Fruit fly (Drosophila melanogaster) whole organism, embryonic: ENCODE data around the gene D.

Source experiments
- Ada2b ChIP-seq: fragments of 200-800 bp; sonication (Bioruptor generic); IDR thresholded peaks from 2 replicates; pipeline ENCODE4 v1.3.6; 2022; ENCODE audit warnings: missing biosample characterization, missing genetic modification characterization
- Adf1 ChIP-seq: fragments of 200-800 bp; sonication (Bioruptor generic); IDR thresholded peaks from 2 replicates; pipeline ENCODE4 v1.3.6; 2022; ENCODE audit warnings: missing biosample characterization, missing genetic modification characterization
- CG10321 ChIP-seq: fragments of 200-800 bp; sonication (Bioruptor generic); IDR thresholded peaks from 2 replicates; pipeline ENCODE4 v1.3.6; 2022; ENCODE audit warnings: missing biosample characterization, missing genetic modification characterization
- CG10431 ChIP-seq: fragments of 200-800 bp; sonication (Bioruptor generic); optimal IDR thresholded peaks from 3 replicates; lab custom pipeline; 2018; ENCODE audit warnings: missing biosample characterization, mild to moderate bottlenecking, missing genetic modification characterization
- CG12104 ChIP-seq: fragments of 200-800 bp; sonication (Bioruptor generic); optimal IDR thresholded peaks from 3 replicates; lab custom pipeline; 2016; ENCODE audit warnings: missing biosample characterization, missing genetic modification characterization
- CG12942 ChIP-seq: fragments of 200-800 bp; sonication (Bioruptor generic); optimal IDR thresholded peaks from 3 replicates; lab custom pipeline; 2016; ENCODE audit warnings: missing biosample characterization, missing genetic modification characterization
- CG13296 ChIP-seq: fragments of 200-800 bp; sonication (Bioruptor generic); optimal IDR thresholded peaks from 3 replicates; lab custom pipeline; 2018; ENCODE audit warnings: missing biosample characterization, mild to moderate bottlenecking, missing genetic modification characterization
- CG14710 ChIP-seq: fragments of 200-800 bp; sonication (Bioruptor generic); optimal IDR thresholded peaks from 3 replicates; lab custom pipeline; 2019; ENCODE audit warnings: missing biosample characterization, mild to moderate bottlenecking, missing genetic modification characterization, moderate library complexity
- CG4328 ChIP-seq: fragments of 200-800 bp; sonication (Bioruptor generic); optimal IDR thresholded peaks from 3 replicates; lab custom pipeline; 2017; ENCODE audit warnings: missing biosample characterization, missing genetic modification reagents, missing genetic modification characterization
- CG4360 ChIP-seq: fragments of 200-800 bp; sonication (Bioruptor generic); IDR thresholded peaks from 2 replicates; pipeline ENCODE4 v1.3.6; 2022; ENCODE audit warnings: missing biosample characterization, missing genetic modification characterization
- CG4404 ChIP-seq: fragments of 200-800 bp; sonication (Bioruptor generic); IDR thresholded peaks from 2 replicates; pipeline ENCODE4 v1.3.6; 2022; ENCODE audit warnings: missing biosample characterization, missing genetic modification characterization
- CG4730 ChIP-seq: fragments of 200-800 bp; sonication (Bioruptor generic); IDR thresholded peaks from 2 replicates; pipeline ENCODE4 v1.3.6; 2022; ENCODE audit warnings: missing biosample characterization, missing genetic modification characterization
- CG4854 ChIP-seq: fragments of 200-800 bp; sonication (Bioruptor generic); optimal IDR thresholded peaks from 2 replicates; lab custom pipeline; 2016; ENCODE audit warnings: missing biosample characterization, missing genetic modification characterization, inconsistent platforms
- CG5180 ChIP-seq: fragments of 200-800 bp; sonication (Bioruptor generic); optimal IDR thresholded peaks from 3 replicates; lab custom pipeline; 2017; ENCODE audit warnings: missing biosample characterization, missing genetic modification characterization, mild to moderate bottlenecking, moderate library complexity, missing genetic modification reagents
- CG6254 ChIP-seq: fragments of 200-800 bp; sonication (Bioruptor generic); optimal IDR thresholded peaks from 3 replicates; lab custom pipeline; 2017; ENCODE audit warnings: mild to moderate bottlenecking, missing biosample characterization, missing genetic modification reagents, missing genetic modification characterization
- CG6689 ChIP-seq: fragments of 200-800 bp; sonication (Bioruptor generic); IDR thresholded peaks from 2 replicates; pipeline ENCODE4 v1.3.6; 2022; ENCODE audit warnings: missing biosample characterization, missing genetic modification characterization
- CG7271 ChIP-seq: fragments of 200-800 bp; sonication (Bioruptor generic); optimal IDR thresholded peaks from 2 replicates; lab custom pipeline; 2018; ENCODE audit warnings: missing biosample characterization, mild to moderate bottlenecking, missing genetic modification characterization, moderate library complexity
- CG7357 ChIP-seq: fragments of 200-800 bp; sonication (Bioruptor generic); IDR thresholded peaks from 3 replicates; pipeline ENCODE4 v1.3.6; 2022; ENCODE audit warnings: missing biosample characterization, missing genetic modification characterization
- CG8924 ChIP-seq: fragments of 200-800 bp; optimal IDR thresholded peaks from 3 replicates; lab custom pipeline; 2019; ENCODE audit warnings: missing biosample characterization, mild to moderate bottlenecking, missing genetic modification characterization, moderate library complexity
- Eip74EF ChIP-seq, 2 experiments: fragments of 200-800 bp in 1 of 2; fragments of >200 bp in 1 of 2; sonication (Bioruptor generic) in 1 of 2; optimal IDR thresholded peaks; 2 replicates each; lab custom pipeline; 2017 to 2019; ENCODE audit warnings: missing biosample characterization in 2 of 2, missing genetic modification characterization in 2 of 2, mild to moderate bottlenecking in 1 of 2, moderate library complexity in 1 of 2
- Hr3 ChIP-seq: fragments of 200-800 bp; sonication (Bioruptor generic); optimal IDR thresholded peaks from 3 replicates; lab custom pipeline; 2016; ENCODE audit warnings: missing biosample characterization, missing genetic modification characterization
- Hsf ChIP-seq: fragments of 200-800 bp; sonication (Bioruptor generic); optimal IDR thresholded peaks from 3 replicates; lab custom pipeline; 2016; ENCODE audit warnings: missing biosample characterization, missing genetic modification characterization
- Kr ChIP-seq: fragments of 200-800 bp; sonication (Bioruptor generic); optimal IDR thresholded peaks from 2 replicates; lab custom pipeline; 2017; ENCODE audit warnings: missing biosample characterization, mild to moderate bottlenecking, missing genetic modification characterization
- MESR4 ChIP-seq: fragments of 200-800 bp; sonication (Bioruptor generic); optimal IDR thresholded peaks from 2 replicates; lab custom pipeline; 2018; ENCODE audit warnings: missing biosample characterization, mild to moderate bottlenecking, missing genetic modification characterization, moderate library complexity
- Med ChIP-seq: fragments of 200-800 bp; sonication (Bioruptor generic); peaks from one replicate; lab custom pipeline; 2016; ENCODE audit warnings: missing biosample characterization, missing genetic modification characterization, mild to moderate bottlenecking, inconsistent platforms, moderate library complexity
- Mes4 ChIP-seq: fragments of 200-800 bp; sonication (Bioruptor generic); optimal IDR thresholded peaks from 2 replicates; lab custom pipeline; 2016; ENCODE audit warnings: missing biosample characterization, missing genetic modification characterization
- Oli ChIP-seq: fragments of 200-800 bp; sonication (Bioruptor generic); optimal IDR thresholded peaks from 2 replicates; lab custom pipeline; 2018; ENCODE audit warnings: missing biosample characterization, mild to moderate bottlenecking, missing genetic modification characterization, moderate library complexity
- Optix ChIP-seq: fragments of 200-800 bp; sonication (Bioruptor generic); IDR thresholded peaks from 3 replicates; pipeline ENCODE4 v1.3.6; 2022; ENCODE audit warnings: missing biosample characterization, missing genetic modification characterization
- Sox100B ChIP-seq: fragments of 200-800 bp; sonication (Bioruptor generic); optimal IDR thresholded peaks from 3 replicates; lab custom pipeline; 2018; ENCODE audit warnings: missing biosample characterization, mild to moderate bottlenecking, missing genetic modification characterization
- TFAM ChIP-seq: fragments of 200-800 bp; sonication (Bioruptor generic); optimal IDR thresholded peaks from 2 replicates; lab custom pipeline; 2017; ENCODE audit warnings: missing biosample characterization, missing genetic modification characterization, inconsistent platforms
- br ChIP-seq: fragments of >200 bp; optimal IDR thresholded peaks from 2 replicates; lab custom pipeline; 2017
- eyg ChIP-seq: fragments of 200-800 bp; sonication (Bioruptor generic); optimal IDR thresholded peaks from 3 replicates; lab custom pipeline; 2016; ENCODE audit warnings: missing biosample characterization, missing genetic modification characterization
- fd64A ChIP-seq: fragments of 200-800 bp; sonication (Bioruptor generic); optimal IDR thresholded peaks from 3 replicates; lab custom pipeline; 2018; ENCODE audit warnings: missing biosample characterization, mild to moderate bottlenecking, missing genetic modification characterization
- fu2 ChIP-seq: fragments of 200-800 bp; sonication (Bioruptor generic); optimal IDR thresholded peaks from 2 replicates; lab custom pipeline; 2016; ENCODE audit warnings: missing biosample characterization, missing genetic modification characterization
- gcm ChIP-seq: fragments of 200-800 bp; sonication (Bioruptor generic); optimal IDR thresholded peaks from 2 replicates; lab custom pipeline; 2019; ENCODE audit warnings: missing biosample characterization, mild to moderate bottlenecking, missing genetic modification characterization, moderate library complexity
- gsb ChIP-seq: fragments of 200-800 bp; sonication (Bioruptor generic); IDR thresholded peaks from 2 replicates; pipeline ENCODE4 v1.3.6; 2022; ENCODE audit warnings: missing biosample characterization, missing genetic modification characterization
- hkb ChIP-seq, 2 experiments: fragments of 200-800 bp in 1 of 2; fragments of >200 bp in 1 of 2; sonication (Bioruptor generic) in 1 of 2; IDR thresholded peaks in 1 of 2; optimal IDR thresholded peaks in 1 of 2; 2 replicates each; pipeline versions ENCODE4 v1.3.6 to Lab custom; 2017 to 2022; ENCODE audit warnings: missing biosample characterization in 1 of 2, missing genetic modification characterization in 1 of 2
- lmd ChIP-seq: fragments of 200-800 bp; sonication (Bioruptor generic); IDR thresholded peaks from 2 replicates; pipeline ENCODE4 v1.3.6; 2022; ENCODE audit warnings: missing biosample characterization, missing genetic modification characterization
- nom ChIP-seq: fragments of 200-800 bp; sonication (Bioruptor generic); optimal IDR thresholded peaks from 2 replicates; lab custom pipeline; 2017; ENCODE audit warnings: missing biosample characterization, missing genetic modification characterization, mild to moderate bottlenecking, moderate library complexity, missing genetic modification reagents
- oc ChIP-seq: fragments of 200-800 bp; sonication (Bioruptor generic); optimal IDR thresholded peaks from 2 replicates; lab custom pipeline; 2018; ENCODE audit warnings: missing biosample characterization, mild to moderate bottlenecking, missing genetic modification characterization, moderate library complexity
- repo ChIP-seq: fragments of 200-800 bp; sonication (Bioruptor generic); optimal IDR thresholded peaks from 2 replicates; lab custom pipeline; 2016; ENCODE audit warnings: missing biosample characterization, missing genetic modification characterization
- sd ChIP-seq: fragments of 200-800 bp; sonication (Bioruptor generic); optimal IDR thresholded peaks from 3 replicates; lab custom pipeline; 2018; ENCODE audit warnings: missing biosample characterization, mild to moderate bottlenecking, missing genetic modification characterization, moderate library complexity
- sens ChIP-seq: fragments of 200-800 bp; sonication (Bioruptor generic); peaks from one replicate; lab custom pipeline; 2016; ENCODE audit warnings: missing biosample characterization, missing genetic modification characterization
- sqz ChIP-seq: fragments of 200-800 bp; sonication (Bioruptor generic); optimal IDR thresholded peaks from 3 replicates; lab custom pipeline; 2018; ENCODE audit warnings: missing biosample characterization, mild to moderate bottlenecking, missing genetic modification characterization
- sug ChIP-seq: fragments of 200-800 bp; optimal IDR thresholded peaks from 2 replicates; lab custom pipeline; 2019; ENCODE audit warnings: missing biosample characterization, mild to moderate bottlenecking, missing genetic modification characterization, moderate library complexity

D gene

dm6 chr3L:14204659-14205568, 26.5 kb upstream of the D start (continued):
- TF ChIP-seq Oli = peak; percentile 25
- no peak for TF ChIP-seq CG13296
- peak; percentile 48 for TF ChIP-seq Hr3 (GFP tag; lab: Kevin White, UChicago)
- TF ChIP-seq CG7271 (tag; lab: Kevin White, UChicago) = no peak
- no peak for TF ChIP-seq CG7357 (GFP tag; lab: Robert Waterston, UW)
- no peak for TF ChIP-seq TFAM (GFP tag; lab: Kevin White, UChicago)
- TF ChIP-seq fu2 (GFP tag; lab: Kevin White, UChicago) = no peak
- peak; percentile 31; the same call in 1 of the 2 replicates for TF ChIP-seq CG6689 (GFP tag; lab: Robert Waterston, UW)
- TF ChIP-seq lmd (GFP tag; lab: Robert Waterston, UW) = no peak
- TF ChIP-seq CG10321 = no peak
- no peak for TF ChIP-seq sug (tag; lab: Kevin White, UChicago)
- no peak for TF ChIP-seq repo (GFP tag; lab: Kevin White, UChicago)
- no peak for TF ChIP-seq CG12104 (GFP tag; lab: Kevin White, UChicago)
- TF ChIP-seq CG10431 (GFP tag; lab: Kevin White, UChicago) = no peak
- TF ChIP-seq Adf1 (GFP tag; lab: Robert Waterston, UW) = no peak
- no peak for TF ChIP-seq fd64A
- peak; percentile 6 for TF ChIP-seq CG8924 (tag; lab: Kevin White, UChicago)
- TF ChIP-seq Kr (GFP tag; lab: Kevin White, UChicago) = no peak
- TF ChIP-seq Med = no peak
- TF ChIP-seq CG4854 (GFP tag; lab: Kevin White, UChicago) = no peak
- no peak for TF ChIP-seq hkb (optimal IDR thresholded peaks at IDR 0.05; lab: Kevin White, UChicago)
- no peak for TF ChIP-seq hkb (GFP tag; IDR thresholded peaks at IDR 0.05; lab: Robert Waterston, UW)
- peak; percentile 23 for TF ChIP-seq CG14710 (tag; lab: Kevin White, UChicago)

- peak; percentile 68 for TF ChIP-seq sens (GFP tag; lab: Kevin White, UChicago)
- no peak for TF ChIP-seq Mes4 (GFP tag; lab: Kevin White, UChicago)
These were observed 24.6 kb upstream of the D start, which contains the start of gene saturn for dm6 chr3L:14203023-14203422. Gene saturn, plus strand, starts transcription at chr3L:14203323.

- TF ChIP-seq CG5180 (no peak), CG4360 (GFP tag; lab: Robert Waterston, UW) (no peak), sd (tag; lab: Kevin White, UChicago) (peak; percentile 45), CG12942 (no peak), nom (peak; percentile 39), Optix (no peak), CG10431 (GFP tag; lab: Kevin White, UChicago) (no peak), CG4730 (GFP tag; lab: Robert Waterston, UW) (no peak), gsb (GFP tag; lab: Robert Waterston, UW) (no peak), gcm (GFP tag; lab: Kevin White, UChicago) (peak; percentile 23)
These were observed 23.9 kb upstream of the D start for dm6 chr3L:14202318-14202717.

- TF ChIP-seq Eip74EF (GFP tag; optimal IDR thresholded peaks at IDR 0.05; lab: Kevin White, UChicago) (peak in 1 of 2 experiments; percentile 54), CG4404 (GFP tag; lab: Robert Waterston, UW) (no peak), CG4328 (GFP tag; lab: Kevin White, UChicago) (no peak), eyg (GFP tag; lab: Kevin White, UChicago) (no peak), Ada2b (GFP tag; lab: Robert Waterston, UW) (no peak), CG6254 (GFP tag; lab: Kevin White, UChicago) (no peak), Hsf (GFP tag; lab: Kevin White, UChicago) (no peak), MESR4 (GFP tag; lab: Kevin White, UChicago) (no peak), CG10321 (peak; percentile 84), Sox100B (GFP tag; lab: Kevin White, UChicago) (no peak), oc (tag; lab: Kevin White, UChicago) (peak; percentile 57), br (no peak), sqz (peak; percentile 92), hkb (optimal IDR thresholded peaks at IDR 0.05; lab: Kevin White, UChicago) (no peak), hkb (GFP tag; IDR thresholded peaks at IDR 0.05; lab: Robert Waterston, UW) (peak; percentile 52), Kr (GFP tag; lab: Kevin White, UChicago) (peak; percentile 27)
These were observed 22.5 kb upstream of the D start for dm6 chr3L:14200966-14201365.
